Fruit fly (Drosophila melanogaster) whole organism, embryonic: ENCODE data around the gene Ppat-Dpck.

ENCODE experiments used
- Adf1 ChIP-seq: fragments of 200-800 bp; sonication (Bioruptor generic); IDR thresholded peaks from 2 replicates; pipeline ENCODE4 v1.3.6; 2022; ENCODE audit warnings: missing biosample characterization, missing genetic modification characterization
- Atf-2 ChIP-seq: fragments of 200-800 bp; sonication (Bioruptor generic); optimal IDR thresholded peaks from 2 replicates; lab custom pipeline; 2016; ENCODE audit warnings: missing biosample characterization, missing genetic modification characterization
- CG10267 ChIP-seq: fragments of 200-800 bp; sonication (Bioruptor generic); optimal IDR thresholded peaks from 2 replicates; lab custom pipeline; 2018; ENCODE audit warnings: missing biosample characterization, mild to moderate bottlenecking, missing genetic modification characterization, moderate library complexity
- CG10654 ChIP-seq: fragments of 200-800 bp; sonication (Bioruptor generic); optimal IDR thresholded peaks from 2 replicates; lab custom pipeline; 2016; ENCODE audit warnings: missing biosample characterization, missing genetic modification characterization
- CG11456 ChIP-seq: fragments of 200-800 bp; sonication (Bioruptor generic); IDR thresholded peaks from 3 replicates; pipeline ENCODE4 v1.3.6; 2022; ENCODE audit warnings: missing biosample characterization, missing genetic modification characterization
- CG12391 ChIP-seq: fragments of 200-800 bp; sonication (Bioruptor generic); optimal IDR thresholded peaks from 3 replicates; lab custom pipeline; 2018; ENCODE audit warnings: missing biosample characterization, mild to moderate bottlenecking, missing genetic modification characterization, moderate library complexity
- CG13123 ChIP-seq: fragments of 200-800 bp; sonication (Bioruptor generic); optimal IDR thresholded peaks from 2 replicates; lab custom pipeline; 2016; ENCODE audit warnings: missing biosample characterization, missing genetic modification characterization
- CG13624 ChIP-seq: fragments of 200-800 bp; sonication (Bioruptor generic); optimal IDR thresholded peaks from 2 replicates; lab custom pipeline; 2016; ENCODE audit warnings: missing biosample characterization, missing genetic modification characterization
- CG15514 ChIP-seq: fragments of 200-800 bp; sonication (Bioruptor generic); optimal IDR thresholded peaks from 3 replicates; lab custom pipeline; 2017; ENCODE audit warnings: missing biosample characterization, missing genetic modification characterization, mild to moderate bottlenecking, moderate library complexity, missing genetic modification reagents
- CG2129 ChIP-seq: fragments of 200-800 bp; sonication (Bioruptor generic); IDR thresholded peaks from 2 replicates; pipeline ENCODE4 v1.3.6; 2022; ENCODE audit warnings: missing biosample characterization, missing genetic modification characterization; ENCODE audit not compliant: partially characterized antibody
- CG2678 ChIP-seq: fragments of 200-800 bp; sonication (Bioruptor generic); optimal IDR thresholded peaks from 3 replicates; lab custom pipeline; 2019; ENCODE audit warnings: missing biosample characterization, mild to moderate bottlenecking, missing genetic modification characterization, moderate library complexity
- CG3281 ChIP-seq: fragments of 200-800 bp; sonication (Bioruptor generic); optimal IDR thresholded peaks from 3 replicates; lab custom pipeline; 2017; ENCODE audit warnings: missing biosample characterization, mild to moderate bottlenecking, missing genetic modification characterization
- CG34224 ChIP-seq: fragments of 200-800 bp; sonication (Bioruptor generic); IDR thresholded peaks from 3 replicates; pipeline ENCODE4 v1.3.6; 2022; ENCODE audit warnings: missing biosample characterization, missing genetic modification characterization; ENCODE audit not compliant: partially characterized antibody
- CG34422 ChIP-seq: fragments of 200-800 bp; sonication (Bioruptor generic); IDR thresholded peaks from 3 replicates; pipeline ENCODE4 v1.3.6; 2022; ENCODE audit warnings: missing biosample characterization, missing genetic modification characterization
- CG6813 ChIP-seq: fragments of 200-800 bp; sonication (Bioruptor generic); optimal IDR thresholded peaks from 2 replicates; lab custom pipeline; 2017; ENCODE audit warnings: missing biosample characterization, missing genetic modification characterization, mild to moderate bottlenecking, moderate library complexity, missing genetic modification reagents
- CG9797 ChIP-seq: fragments of 200-800 bp; sonication (Bioruptor generic); optimal IDR thresholded peaks from 3 replicates; lab custom pipeline; 2018; ENCODE audit warnings: missing biosample characterization, mild to moderate bottlenecking, missing genetic modification characterization
- CoRest ChIP-seq: fragments of 200-800 bp; sonication (Bioruptor generic); optimal IDR thresholded peaks from 3 replicates; lab custom pipeline; 2018; ENCODE audit warnings: missing biosample characterization, mild to moderate bottlenecking, missing genetic modification characterization, moderate library complexity
- Dp ChIP-seq: fragments of 200-800 bp; sonication (Bioruptor generic); optimal IDR thresholded peaks from 2 replicates; lab custom pipeline; 2018; ENCODE audit warnings: missing biosample characterization, mild to moderate bottlenecking, missing genetic modification characterization, moderate library complexity
- Drgx ChIP-seq: fragments of 200-800 bp; sonication (Bioruptor generic); IDR thresholded peaks from 2 replicates; pipeline ENCODE4 v1.3.6; 2022; ENCODE audit warnings: missing biosample characterization, missing genetic modification characterization
- Hey ChIP-seq: fragments of 200-800 bp; sonication (Bioruptor generic); optimal IDR thresholded peaks from 3 replicates; lab custom pipeline; 2018; ENCODE audit warnings: missing biosample characterization, mild to moderate bottlenecking, missing genetic modification characterization
- MESR4 ChIP-seq: fragments of 200-800 bp; sonication (Bioruptor generic); optimal IDR thresholded peaks from 2 replicates; lab custom pipeline; 2018; ENCODE audit warnings: missing biosample characterization, mild to moderate bottlenecking, missing genetic modification characterization, moderate library complexity
- Mrtf ChIP-seq: fragments of 200-800 bp; sonication (Bioruptor generic); IDR thresholded peaks from 3 replicates; pipeline ENCODE4 v1.3.6; 2022; ENCODE audit warnings: missing biosample characterization, missing genetic modification characterization
- Pdp1 ChIP-seq, 2 experiments: fragments of 200-800 bp; sonication (Bioruptor generic); optimal IDR thresholded peaks; 3 replicates each; lab custom pipeline; 2016; ENCODE audit warnings: missing biosample characterization in 2 of 2, missing genetic modification characterization in 2 of 2, mild to moderate bottlenecking in 1 of 2, moderate library complexity in 1 of 2
- Side ChIP-seq: fragments of 200-800 bp; sonication (Bioruptor generic); optimal IDR thresholded peaks from 2 replicates; lab custom pipeline; 2016; ENCODE audit warnings: missing biosample characterization, missing genetic modification characterization
- Taf1 ChIP-seq: fragments of 200-800 bp; sonication (Bioruptor generic); IDR thresholded peaks from 2 replicates; pipeline ENCODE4 v1.3.6; 2022; ENCODE audit warnings: missing biosample characterization, missing genetic modification characterization
- YL-1 ChIP-seq: fragments of 200-800 bp; sonication (Bioruptor generic); optimal IDR thresholded peaks from 3 replicates; lab custom pipeline; 2017; ENCODE audit warnings: missing biosample characterization, mild to moderate bottlenecking, missing genetic modification characterization
- bab2 ChIP-seq: fragments of 200-800 bp; sonication (Bioruptor generic); optimal IDR thresholded peaks from 2 replicates; lab custom pipeline; 2016; ENCODE audit warnings: missing biosample characterization, missing genetic modification characterization
- bigmax ChIP-seq: fragments of 200-800 bp; sonication (Bioruptor generic); optimal IDR thresholded peaks from 2 replicates; lab custom pipeline; 2018; ENCODE audit warnings: missing biosample characterization, mild to moderate bottlenecking, missing genetic modification characterization
- bsh ChIP-seq, 2 experiments: fragments of 200-800 bp; sonication (Bioruptor generic); optimal IDR thresholded peaks; 2 replicates each; lab custom pipeline; 2017 to 2018; ENCODE audit warnings: mild to moderate bottlenecking in 2 of 2, missing biosample characterization in 2 of 2, missing genetic modification characterization in 2 of 2, moderate library complexity in 1 of 2
- chinmo ChIP-seq: fragments of 200-800 bp; sonication (Bioruptor generic); IDR thresholded peaks from 4 replicates; pipeline ENCODE4 v1.3.6; 2022; ENCODE audit warnings: missing biosample characterization, missing genetic modification characterization; ENCODE audit not compliant: partially characterized antibody
- eyg ChIP-seq: fragments of 200-800 bp; sonication (Bioruptor generic); optimal IDR thresholded peaks from 3 replicates; lab custom pipeline; 2016; ENCODE audit warnings: missing biosample characterization, missing genetic modification characterization
- hbn ChIP-seq: fragments of 200-800 bp; sonication (Bioruptor generic); IDR thresholded peaks from 2 replicates; pipeline ENCODE4 v1.3.6; 2022; ENCODE audit warnings: missing biosample characterization, missing genetic modification characterization; ENCODE audit not compliant: partially characterized antibody
- kay ChIP-seq: fragments of 200-800 bp; sonication (Bioruptor generic); optimal IDR thresholded peaks from 2 replicates; lab custom pipeline; 2016; ENCODE audit warnings: missing biosample characterization, missing genetic modification characterization
- klu ChIP-seq: fragments of 200-800 bp; sonication (Bioruptor generic); IDR thresholded peaks from 2 replicates; pipeline ENCODE4 v1.3.6; 2022; ENCODE audit warnings: missing biosample characterization, missing genetic modification characterization
- maf-S ChIP-seq: fragments of 200-800 bp; sonication (Bioruptor generic); optimal IDR thresholded peaks from 2 replicates; lab custom pipeline; 2016; ENCODE audit warnings: missing biosample characterization, missing genetic modification characterization
- mam ChIP-seq: fragments of 200-800 bp; sonication (Bioruptor generic); optimal IDR thresholded peaks from 3 replicates; lab custom pipeline; 2016; ENCODE audit warnings: missing biosample characterization, missing genetic modification characterization
- nerfin-1 ChIP-seq: fragments of 200-800 bp; sonication (Bioruptor generic); optimal IDR thresholded peaks from 3 replicates; lab custom pipeline; 2019; ENCODE audit warnings: missing biosample characterization, mild to moderate bottlenecking, missing genetic modification characterization, moderate library complexity
- pita ChIP-seq: fragments of 200-800 bp; sonication (Bioruptor generic); optimal IDR thresholded peaks from 2 replicates; lab custom pipeline; 2017; ENCODE audit warnings: missing biosample characterization, mild to moderate bottlenecking, missing genetic modification characterization
- pum ChIP-seq: fragments of 200-800 bp; sonication (Bioruptor generic); optimal IDR thresholded peaks from 2 replicates; lab custom pipeline; 2016; ENCODE audit warnings: missing biosample characterization, missing genetic modification characterization
- tin ChIP-seq: fragments of 200-800 bp; sonication (Bioruptor generic); optimal IDR thresholded peaks from 3 replicates; lab custom pipeline; 2016; ENCODE audit warnings: missing biosample characterization, missing genetic modification characterization
- tio ChIP-seq: fragments of 200-800 bp; sonication (Bioruptor generic); optimal IDR thresholded peaks from 2 replicates; lab custom pipeline; 2017; ENCODE audit warnings: missing biosample characterization, missing genetic modification characterization, inconsistent platforms
- tll ChIP-seq, 2 experiments: fragments of 200-800 bp in 1 of 2; fragments of >200 bp in 1 of 2; sonication (Bioruptor generic) in 1 of 2; optimal IDR thresholded peaks; 2 replicates each; lab custom pipeline; 2017 to 2019; ENCODE audit warnings: missing biosample characterization in 2 of 2, missing genetic modification characterization in 2 of 2, mild to moderate bottlenecking in 1 of 2, moderate library complexity in 1 of 2
- tna ChIP-seq: fragments of 200-800 bp; sonication (Bioruptor generic); IDR thresholded peaks from 2 replicates; pipeline ENCODE4 v1.3.6; 2022; ENCODE audit warnings: missing biosample characterization, missing genetic modification characterization; ENCODE audit not compliant: partially characterized antibody
- tx ChIP-seq: fragments of 200-800 bp; sonication (Bioruptor generic); optimal IDR thresholded peaks from 2 replicates; lab custom pipeline; 2016; ENCODE audit warnings: missing biosample characterization, missing genetic modification characterization
- unc-4 ChIP-seq: fragments of 200-800 bp; sonication (Bioruptor generic); IDR thresholded peaks from 2 replicates; pipeline ENCODE4 v1.3.6; 2022; ENCODE audit warnings: missing biosample characterization, missing genetic modification characterization; ENCODE audit not compliant: partially characterized antibody
- zen ChIP-seq: fragments of 200-800 bp; sonication (Bioruptor generic); optimal IDR thresholded peaks from 3 replicates; lab custom pipeline; 2018; ENCODE audit warnings: missing biosample characterization, mild to moderate bottlenecking, missing genetic modification characterization, moderate library complexity
- zfh2 ChIP-seq: fragments of 200-800 bp; sonication (Bioruptor generic); optimal IDR thresholded peaks from 2 replicates; lab custom pipeline; 2016; ENCODE audit warnings: missing biosample characterization, missing genetic modification characterization

Ppat-Dpck gene

DNA sequence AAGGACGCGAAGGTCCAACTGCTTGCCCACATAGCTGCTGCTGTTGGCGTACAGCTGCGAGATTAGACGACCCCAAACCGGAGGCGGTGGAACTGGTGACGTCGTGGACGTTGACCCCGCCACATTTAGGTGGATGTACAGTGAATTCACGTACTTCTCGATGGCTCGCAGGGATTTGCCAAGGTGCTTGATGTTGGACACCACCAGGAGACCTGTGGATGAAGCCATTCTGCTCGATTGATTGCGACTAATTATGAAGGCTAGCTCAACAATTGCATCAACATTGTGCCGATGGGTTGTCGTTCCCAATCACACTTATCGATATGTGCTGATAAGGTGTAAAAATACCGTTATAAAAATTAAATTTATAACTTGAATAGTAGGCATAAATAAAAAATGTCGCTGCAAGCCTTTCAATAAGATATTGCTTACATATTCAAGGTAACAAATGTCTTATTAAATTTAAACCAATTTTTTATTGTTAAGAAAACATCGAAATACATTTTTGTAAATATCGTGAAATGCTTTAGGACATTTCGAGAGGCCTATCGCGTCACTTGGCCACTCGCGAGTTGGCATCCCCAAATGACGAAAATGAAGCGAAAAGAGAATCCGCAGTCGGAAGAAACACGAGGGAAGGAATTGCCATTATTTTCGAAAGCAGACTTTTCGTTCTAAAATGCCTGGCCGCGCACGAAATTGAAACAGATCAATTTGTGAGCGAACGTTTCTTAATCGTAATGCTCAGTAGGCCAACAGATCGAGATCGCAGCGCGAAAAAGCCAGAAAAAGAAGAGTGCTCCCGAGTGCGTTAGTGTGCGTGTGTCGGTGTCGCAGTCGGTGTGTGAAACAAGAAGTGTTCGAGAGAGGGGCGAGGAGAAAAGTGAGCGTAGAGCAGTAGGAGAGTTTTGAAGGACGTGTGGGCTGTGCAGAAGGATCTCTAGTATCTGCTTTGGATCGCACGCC, at the start of gene Ppat-Dpck, which contains the start of gene scny (continued):
- TF ChIP-seq tna (GFP tag; lab: Robert Waterston, UW) (peak; percentile 60), CG12391 (peak; percentile 34), CG34224 (GFP tag; lab: Robert Waterston, UW) (peak; percentile 94), klu (GFP tag; lab: Robert Waterston, UW) (no peak), CG9797 (GFP tag; lab: Kevin White, UChicago) (peak; percentile 83), kay (GFP tag; lab: Kevin White, UChicago) (peak; percentile 38), CG10267 (tag; lab: Kevin White, UChicago) (peak; percentile 70), CoRest (no peak), tx (GFP tag; lab: Kevin White, UChicago) (no peak), CG34422 (GFP tag; lab: Robert Waterston, UW) (peak; percentile 48; the same call in 1 of the 3 replicates), hbn (peak; percentile 90), bsh (GFP tag; optimal IDR thresholded peaks at IDR 0.05; lab: Kevin White, UChicago) (peak in 1 of 2 experiments; percentile 8), Hey (tag; lab: Kevin White, UChicago) (no peak), nerfin-1 (tag; lab: Kevin White, UChicago) (peak; percentile 26), tin (peak; percentile 0), bab2 (GFP tag; lab: Kevin White, UChicago) (no peak), bigmax (GFP tag; lab: Kevin White, UChicago) (no peak), maf-S (GFP tag; lab: Kevin White, UChicago) (no peak), CG2129 (GFP tag; lab: Robert Waterston, UW) (peak; percentile 90), mam (GFP tag; lab: Kevin White, UChicago) (peak; percentile 12), CG11456 (GFP tag; lab: Robert Waterston, UW) (no peak), tio (GFP tag; lab: Kevin White, UChicago) (no peak), Atf-2 (GFP tag; lab: Kevin White, UChicago) (no peak), MESR4 (GFP tag; lab: Kevin White, UChicago) (peak; percentile 91), Drgx (GFP tag; lab: Robert Waterston, UW) (0 out of 2 replicates have a peak, but pooled peaks have one; percentile 8), zen (tag; lab: Kevin White, UChicago) (peak; percentile 58), CG13624 (GFP tag; lab: Kevin White, UChicago) (peak; percentile 18), zfh2 (GFP tag; lab: Kevin White, UChicago) (peak; percentile 8), eyg (GFP tag; lab: Kevin White, UChicago) (no peak), CG10654 (GFP tag; lab: Kevin White, UChicago) (no peak), CG15514 (GFP tag; lab: Kevin White, UChicago) (peak; percentile 61), CG13123 (GFP tag; lab: Kevin White, UChicago) (no peak), pum (no peak), pita (GFP tag; lab: Kevin White, UChicago) (no peak), YL-1 (peak; percentile 80), Adf1 (peak; percentile 63), CG3281 (peak; percentile 33), CG6813 (GFP tag; lab: Kevin White, UChicago) (no peak), CG2678 (tag; lab: Kevin White, UChicago) (no peak), Side (no peak), unc-4 (GFP tag; lab: Robert Waterston, UW) (peak; percentile 97), Mrtf (no peak), tll (GFP tag; optimal IDR thresholded peaks at IDR 0.05; lab: Kevin White, UChicago) (peak in 1 of 2 experiments; percentile 22), Pdp1 (GFP tag; optimal IDR thresholded peaks at IDR 0.05; lab: Kevin White, UChicago) (peak in 1 of 2 experiments; percentile 67), Dp (GFP tag; lab: Kevin White, UChicago) (peak; percentile 19), chinmo (peak; percentile 77; the same call in 2 of the 4 replicates), Taf1 (GFP tag; lab: Robert Waterston, UW) (0 out of 2 replicates have a peak, but pooled peaks have one; percentile 13)
